Worm (Caenorhabditis elegans) whole organism, young adult: ENCODE data around the gene C15H7.3.

Experiments used
- B0019.2 ChIP-seq: fragments of 200-800 bp; sonication (Bioruptor generic); conservative IDR thresholded peaks from 2 replicates; pipeline ENCODE4 v1.3.6; 2022; ENCODE audit warnings: missing genetic modification reagents, missing genetic modification characterization, missing compliant biosample characterization
- B0261.1 ChIP-seq: sonication (generic microtip); optimal IDR thresholded peaks from 2 replicates; lab custom pipeline; 2016; ENCODE audit warnings: mild to moderate bottlenecking, missing genetic modification characterization, moderate library complexity, missing compliant biosample characterization
- B0336.3 ChIP-seq: fragments of 200-800 bp; sonication (Bioruptor generic); IDR thresholded peaks from 2 replicates; pipeline ENCODE4 v1.3.6; 2022; ENCODE audit warnings: missing genetic modification characterization, missing compliant biosample characterization
- C06A6.2 ChIP-seq: fragments of 200-800 bp; sonication (Bioruptor generic); conservative IDR thresholded peaks from 2 replicates; pipeline ENCODE4 v1.3.6; 2022; ENCODE audit warnings: missing genetic modification characterization, missing compliant biosample characterization
- F10E7.11 ChIP-seq: sonication (generic microtip); optimal IDR thresholded peaks from 2 replicates; lab custom pipeline; 2017; ENCODE audit warnings: mild to moderate bottlenecking, missing genetic modification characterization, moderate library complexity, missing compliant biosample characterization
- F23B12.7 ChIP-seq: sonication (generic microtip); optimal IDR thresholded peaks from 2 replicates; lab custom pipeline; 2017; ENCODE audit warnings: missing genetic modification characterization, mild to moderate bottlenecking, missing compliant biosample characterization, antibody characterized with exemption, moderate library complexity; ENCODE audit not compliant: insufficient read depth
- F39B2.1 ChIP-seq: fragments of 200-800 bp; sonication (Bioruptor generic); IDR thresholded peaks from 2 replicates; pipeline ENCODE4 v1.3.6; 2022; ENCODE audit warnings: missing genetic modification reagents, missing genetic modification characterization, missing compliant biosample characterization
- F57C9.4 ChIP-seq: sonication (generic microtip); optimal IDR thresholded peaks from 2 replicates; lab custom pipeline; 2017; ENCODE audit warnings: mild to moderate bottlenecking, missing genetic modification characterization, missing compliant biosample characterization
- ZK185.1 ChIP-seq: sonication (generic microtip); optimal IDR thresholded peaks from 2 replicates; lab custom pipeline; 2016; ENCODE audit warnings: mild to moderate bottlenecking, missing genetic modification characterization, missing compliant biosample characterization; ENCODE audit not compliant: poor library complexity, severe bottlenecking
- akir-1 ChIP-seq: fragments of 200-800 bp; sonication (Bioruptor generic); optimal IDR thresholded peaks from 2 replicates; lab custom pipeline; 2018; ENCODE audit warnings: mild to moderate bottlenecking, missing genetic modification characterization, moderate library complexity, missing compliant biosample characterization
- ama-1 ChIP-seq, 3 experiments: fragments of 150-350 bp in 1 of 3; sonication (generic microtip) in 2 of 3; optimal IDR thresholded peaks; 2 replicates each; lab custom pipeline; 2014 to 2018; ENCODE audit warnings: missing biosample characterization in 2 of 3, missing genetic modification characterization in 2 of 3, missing genetic modification reagents in 2 of 3
- atf-7 ChIP-seq: sonication (generic microtip); optimal IDR thresholded peaks from 2 replicates; lab custom pipeline; 2017; ENCODE audit warnings: mild to moderate bottlenecking, missing genetic modification characterization, missing compliant biosample characterization
- attf-5 ChIP-seq: fragments of 200-800 bp; sonication (Bioruptor generic); optimal IDR thresholded peaks from 2 replicates; lab custom pipeline; 2018; ENCODE audit warnings: mild to moderate bottlenecking, missing genetic modification characterization, missing compliant biosample characterization
- attf-6 ChIP-seq: fragments of 200-800 bp; sonication (Bioruptor generic); IDR thresholded peaks from 2 replicates; pipeline ENCODE4 v1.3.6; 2022; ENCODE audit warnings: missing genetic modification reagents, missing genetic modification characterization, missing compliant biosample characterization
- bed-1 ChIP-seq: fragments of 200-800 bp; sonication (Bioruptor generic); IDR thresholded peaks from 2 replicates; pipeline ENCODE4 v1.3.6; 2022; ENCODE audit warnings: missing genetic modification reagents, missing genetic modification characterization, missing compliant biosample characterization
- ceh-91 ChIP-seq: fragments of 200-800 bp; sonication (Bioruptor generic); IDR thresholded peaks from 2 replicates; pipeline ENCODE4 v1.3.6; 2022; ENCODE audit warnings: missing genetic modification reagents, missing genetic modification characterization, missing compliant biosample characterization
- dox-1 ChIP-seq: fragments of 200-800 bp; sonication (Bioruptor generic); IDR thresholded peaks from 2 replicates; pipeline ENCODE4 v1.3.6; 2022; ENCODE audit warnings: missing genetic modification reagents, missing genetic modification characterization, missing compliant biosample characterization
- dpff-1 ChIP-seq: sonication (generic microtip); optimal IDR thresholded peaks from 2 replicates; lab custom pipeline; 2017; ENCODE audit warnings: mild to moderate bottlenecking, missing genetic modification characterization, missing compliant biosample characterization
- dpl-1 ChIP-seq: fragments of 150-350 bp; optimal IDR thresholded peaks from 2 replicates; lab custom pipeline; 2014; ENCODE audit warnings: missing biosample characterization, missing genetic modification reagents, missing genetic modification characterization
- efl-1 ChIP-seq: fragments of 150-350 bp; optimal IDR thresholded peaks from 2 replicates; lab custom pipeline; 2014; ENCODE audit warnings: missing biosample characterization, missing genetic modification reagents, missing genetic modification characterization
- egl-44 ChIP-seq: fragments of 200-800 bp; sonication (Bioruptor generic); IDR thresholded peaks from 2 replicates; pipeline ENCODE4 v1.3.6; 2022; ENCODE audit warnings: missing genetic modification reagents, missing genetic modification characterization, missing compliant biosample characterization
- egrh-3 ChIP-seq: fragments of 200-800 bp; sonication (Bioruptor generic); IDR thresholded peaks from 2 replicates; pipeline ENCODE4 v1.3.6; 2022; ENCODE audit warnings: missing genetic modification reagents, missing genetic modification characterization, missing compliant biosample characterization
- ets-4 ChIP-seq: fragments of 200-800 bp; sonication (Bioruptor generic); optimal IDR thresholded peaks from 2 replicates; lab custom pipeline; 2018; ENCODE audit warnings: mild to moderate bottlenecking, missing genetic modification characterization, missing compliant biosample characterization
- fkh-3 ChIP-seq: sonication (generic microtip); optimal IDR thresholded peaks from 2 replicates; lab custom pipeline; 2016; ENCODE audit warnings: mild to moderate bottlenecking, missing genetic modification characterization, missing compliant biosample characterization
- him-1 ChIP-seq: sonication (generic microtip); optimal IDR thresholded peaks from 2 replicates; lab custom pipeline; 2016; ENCODE audit warnings: missing genotype, missing genetic modification reagents, missing genetic modification characterization, missing compliant biosample characterization
- hlh-26 ChIP-seq: fragments of 200-800 bp; sonication (Bioruptor generic); conservative IDR thresholded peaks from 2 replicates; pipeline ENCODE4 v1.3.6; 2022; ENCODE audit warnings: missing genetic modification reagents, missing genetic modification characterization, missing compliant biosample characterization
- hmg-1.2 ChIP-seq: fragments of 200-800 bp; sonication (Bioruptor generic); IDR thresholded peaks from 2 replicates; pipeline ENCODE4 v1.3.6; 2022; ENCODE audit warnings: missing genetic modification reagents, missing genetic modification characterization, missing compliant biosample characterization
- hmg-20 ChIP-seq: fragments of 200-800 bp; sonication (Bioruptor generic); IDR thresholded peaks from 2 replicates; pipeline ENCODE4 v1.3.6; 2022; ENCODE audit warnings: missing genetic modification reagents, missing genetic modification characterization, missing compliant biosample characterization
- let-607 ChIP-seq, 2 experiments: fragments of 200-800 bp in 1 of 2; sonication (Bioruptor generic) in 1 of 2; sonication (generic microtip) in 1 of 2; optimal IDR thresholded peaks; 2 replicates each; lab custom pipeline; 2016 to 2018; ENCODE audit warnings: mild to moderate bottlenecking in 2 of 2, missing compliant biosample characterization in 2 of 2, missing genetic modification characterization in 2 of 2, moderate library complexity in 2 of 2, missing genotype in 1 of 2
- lsy-27 ChIP-seq: sonication (generic microtip); optimal IDR thresholded peaks from 2 replicates; lab custom pipeline; 2017; ENCODE audit warnings: missing genetic modification characterization, mild to moderate bottlenecking, missing compliant biosample characterization, antibody characterized with exemption, missing genotype, borderline replicate concordance; ENCODE audit not compliant: insufficient read depth
- madf-6 ChIP-seq: fragments of 200-800 bp; sonication (Bioruptor generic); IDR thresholded peaks from 2 replicates; pipeline ENCODE4 v1.3.6; 2022; ENCODE audit warnings: missing genetic modification reagents, missing genetic modification characterization, missing compliant biosample characterization
- mcd-1 ChIP-seq: fragments of 200-800 bp; sonication (Bioruptor generic); IDR thresholded peaks from 2 replicates; pipeline ENCODE4 v1.3.6; 2022; ENCODE audit warnings: missing genetic modification reagents, missing genetic modification characterization, missing compliant biosample characterization
- mes-4 ChIP-seq: sonication (generic microtip); optimal IDR thresholded peaks from 2 replicates; lab custom pipeline; 2016; ENCODE audit warnings: missing genotype, missing genetic modification characterization, missing compliant biosample characterization
- mxl-1 ChIP-seq: sonication (generic microtip); optimal IDR thresholded peaks from 2 replicates; lab custom pipeline; 2016; ENCODE audit warnings: missing genetic modification characterization, missing compliant biosample characterization
- nhr-179 ChIP-seq: sonication (generic microtip); optimal IDR thresholded peaks from 2 replicates; lab custom pipeline; 2016; ENCODE audit warnings: mild to moderate bottlenecking, missing genetic modification characterization, missing compliant biosample characterization
- nhr-80 ChIP-seq: sonication (generic microtip); optimal IDR thresholded peaks from 2 replicates; lab custom pipeline; 2016; ENCODE audit warnings: missing genetic modification characterization, missing compliant biosample characterization
- pbrm-1 ChIP-seq: fragments of 200-800 bp; sonication (Bioruptor generic); IDR thresholded peaks from 2 replicates; pipeline ENCODE4 v1.3.6; 2022; ENCODE audit warnings: missing genetic modification reagents, missing genetic modification characterization, missing compliant biosample characterization
- rec-8 ChIP-seq, 2 experiments: sonication (generic microtip); optimal IDR thresholded peaks; 2 replicates each; lab custom pipeline; 2016; ENCODE audit warnings: mild to moderate bottlenecking in 2 of 2, missing genetic modification characterization in 2 of 2, missing genetic modification reagents in 2 of 2, missing genotype in 2 of 2, missing biosample characterization in 1 of 2, missing compliant biosample characterization in 1 of 2, moderate library complexity in 1 of 2
- rpc-1 ChIP-seq, 2 experiments: fragments of 150-350 bp in 1 of 2; sonication (generic microtip) in 1 of 2; optimal IDR thresholded peaks; 2 replicates each; lab custom pipeline; 2014 to 2018; ENCODE audit warnings: missing biosample characterization in 1 of 2, missing genetic modification characterization in 1 of 2, missing genetic modification reagents in 1 of 2, missing genotype in 1 of 2
- sea-2 ChIP-seq: fragments of 200-800 bp; sonication (Bioruptor generic); IDR thresholded peaks from 2 replicates; pipeline ENCODE4 v1.3.6; 2022; ENCODE audit warnings: missing genetic modification characterization, missing compliant biosample characterization
- tbp1 ChIP-seq: fragments of 200-800 bp; sonication (Bioruptor generic); optimal IDR thresholded peaks from 2 replicates; lab custom pipeline; 2018; ENCODE audit warnings: mild to moderate bottlenecking, missing genetic modification characterization, missing compliant biosample characterization
- tlf-1 ChIP-seq: fragments of 200-800 bp; sonication (Bioruptor generic); optimal IDR thresholded peaks from 2 replicates; lab custom pipeline; 2018; ENCODE audit warnings: mild to moderate bottlenecking, missing genetic modification characterization, missing compliant biosample characterization
- ztf-28 ChIP-seq: fragments of 200-800 bp; sonication (Bioruptor generic); IDR thresholded peaks from 2 replicates; pipeline ENCODE4 v1.3.6; 2022; ENCODE audit warnings: missing genetic modification reagents, missing genetic modification characterization, missing compliant biosample characterization

Gene C15H7.3

ce11 chrIII:9638159-9638754, 13.5 kb downstream of the C15H7.3 start:
- peak; percentile 65 for TF ChIP-seq ets-4
- TF ChIP-seq let-607 (tag; optimal IDR thresholded peaks at IDR 0.05; lab: Kevin White, UChicago), result peak; percentile 47 to 86
- no peak for TF ChIP-seq efl-1
- no peak for TF ChIP-seq hlh-26
- TF ChIP-seq F23B12.7 (tag; lab: Kevin White, UChicago), result no peak
- no peak for TF ChIP-seq mxl-1 (tag; lab: Kevin White, UChicago)
- no peak for TF ChIP-seq rpc-1 (optimal IDR thresholded peaks at IDR 0.05; lab: Kevin White, UChicago)
- TF ChIP-seq rpc-1 (tag; optimal IDR thresholded peaks at IDR 0.05; lab: Kevin White, UChicago), result no peak
- TF ChIP-seq egrh-3, result no peak
- no peak for TF ChIP-seq sea-2
- no peak for TF ChIP-seq F39B2.1 (GFP tag; lab: Robert Waterston, UW)
- no peak for TF ChIP-seq attf-6 (GFP tag; lab: Robert Waterston, UW)
- no peak for TF ChIP-seq F10E7.11
- no peak for TF ChIP-seq atf-7 (tag; lab: Kevin White, UChicago)
- TF ChIP-seq pbrm-1, result no peak
- peak; percentile 98 for TF ChIP-seq nhr-80 (tag; lab: Kevin White, UChicago)
- 0 out of 2 replicates have a peak, but pooled peaks have one; percentile 15 for TF ChIP-seq dox-1
- TF ChIP-seq bed-1 (GFP tag; lab: Robert Waterston, UW), result no peak
- TF ChIP-seq akir-1 (GFP tag; lab: Kevin White, UChicago), result no peak
- TF ChIP-seq F57C9.4 (tag; lab: Kevin White, UChicago), result no peak
- TF ChIP-seq mes-4, result no peak
- TF ChIP-seq ceh-91 (GFP tag; lab: Robert Waterston, UW), result no peak
- no peak for TF ChIP-seq C06A6.2 (GFP tag; lab: Robert Waterston, UW)
- TF ChIP-seq fkh-3 (tag; lab: Kevin White, UChicago), result no peak
- no peak for TF ChIP-seq nhr-179 (tag; lab: Kevin White, UChicago)
- no peak for TF ChIP-seq rec-8 (tag; optimal IDR thresholded peaks at IDR 0.05; lab: Kevin White, UChicago)
- no peak for TF ChIP-seq B0261.1 (tag; lab: Kevin White, UChicago)

ce11 chrIII:9637016-9637415, 14.8 kb downstream of the C15H7.3 start, which contains the start of gene gei-13:
Gene gei-13, minus strand, starts transcription at chrIII:9637116.
- TF ChIP-seq B0336.3 (GFP tag; lab: Robert Waterston, UW) (no peak), dpff-1 (no peak), attf-5 (GFP tag; lab: Kevin White, UChicago) (no peak), B0019.2 (GFP tag; lab: Robert Waterston, UW) (no peak), ztf-28 (GFP tag; lab: Robert Waterston, UW) (no peak), mxl-1 (tag; lab: Kevin White, UChicago) (no peak), let-607 (tag; optimal IDR thresholded peaks at IDR 0.05; lab: Kevin White, UChicago) (no peak), lsy-27 (tag; lab: Kevin White, UChicago) (no peak), egrh-3 (no peak), mcd-1 (GFP tag; lab: Robert Waterston, UW) (no peak), hmg-20 (no peak), attf-6 (GFP tag; lab: Robert Waterston, UW) (no peak)
- TF ChIP-seq, all 124 proteins: peak for 0

DNA sequence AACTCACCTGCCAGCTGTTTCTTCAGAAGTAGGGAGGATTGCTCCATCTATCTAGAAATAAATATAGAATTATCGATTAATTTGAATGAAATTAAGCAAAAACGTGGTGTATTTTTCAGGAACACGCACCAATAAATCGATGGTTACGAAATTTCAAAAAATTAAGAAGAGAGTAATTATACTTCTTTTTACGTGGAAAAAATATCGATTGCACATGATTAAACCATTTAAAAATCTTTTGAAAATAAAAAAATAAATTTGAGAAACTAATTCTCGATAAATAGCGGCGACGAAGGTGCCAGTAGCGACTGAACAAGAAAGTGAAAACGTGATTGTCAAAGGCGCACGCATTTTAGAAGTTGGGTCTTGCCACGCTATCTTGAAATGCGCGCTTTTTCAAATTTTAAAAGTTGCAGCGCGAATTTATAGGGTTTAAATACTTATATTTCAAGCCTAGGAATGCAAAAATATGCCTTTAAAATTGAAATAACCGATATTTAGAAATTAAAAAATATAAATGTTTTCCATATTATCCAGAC, 20.6 kb downstream of the C15H7.3 start, which contains the start of gene ubc-7:
ubc-7 (minus strand) TSS at position 51 of the 539 bp plus-strand sequence.
- TF ChIP-seq F23B12.7 (tag; lab: Kevin White, UChicago), result peak; percentile 68
- peak; percentile 51 for TF ChIP-seq ama-1 (optimal IDR thresholded peaks at IDR 0.05; lab: Kevin White, UChicago)
- no peak for TF ChIP-seq ama-1 (GFP tag; optimal IDR thresholded peaks at IDR 0.05; lab: Kevin White, UChicago)
- TF ChIP-seq nhr-80 (tag; lab: Kevin White, UChicago), result peak; percentile 22
- peak; percentile 80 for TF ChIP-seq mcd-1 (GFP tag; lab: Robert Waterston, UW)
- no peak for TF ChIP-seq egl-44
- TF ChIP-seq ZK185.1 (tag; lab: Kevin White, UChicago), result peak; percentile 63
- TF ChIP-seq B0336.3 (GFP tag; lab: Robert Waterston, UW), result peak; percentile 42; the same call in 1 of the 2 replicates
- no peak for TF ChIP-seq fkh-3 (tag; lab: Kevin White, UChicago)
- peak; percentile 83 for TF ChIP-seq ceh-91 (GFP tag; lab: Robert Waterston, UW)
- TF ChIP-seq atf-7 (tag; lab: Kevin White, UChicago), result peak; percentile 23
- peak; percentile 24 for TF ChIP-seq him-1 (tag; lab: Kevin White, UChicago)
- TF ChIP-seq dox-1, result peak; percentile 25; the same call in 1 of the 2 replicates
- TF ChIP-seq dpl-1, result peak; percentile 95
- TF ChIP-seq hmg-1.2 (GFP tag; lab: Robert Waterston, UW), result peak; percentile 48
- TF ChIP-seq mes-4, result no peak
- peak; percentile 56 for TF ChIP-seq tbp1 (GFP tag; lab: Kevin White, UChicago)
- peak; percentile 96 for TF ChIP-seq madf-6
- peak; percentile 68 for TF ChIP-seq tlf-1 (GFP tag; lab: Kevin White, UChicago)
